Worm (Caenorhabditis elegans) whole organism, L4 larva: ENCODE results near the gene C06C6.8.

Source experiments
- T20F7.1 ChIP-seq: fragments of 200-800 bp; sonication (Bioruptor generic); optimal IDR thresholded peaks from 2 replicates; lab custom pipeline; 2018; ENCODE audit warnings: mild to moderate bottlenecking, missing genetic modification characterization, missing compliant biosample characterization
- Y48G9A.11 ChIP-seq: fragments of 200-800 bp; sonication (Bioruptor generic); IDR thresholded peaks from 2 replicates; pipeline ENCODE4 v1.3.6; 2022; ENCODE audit warnings: missing genetic modification reagents, missing genetic modification characterization, missing compliant biosample characterization
- ZK337.2 ChIP-seq: fragments of 200-800 bp; sonication (Bioruptor generic); IDR thresholded peaks from 2 replicates; pipeline ENCODE4 v1.3.6; 2022; ENCODE audit warnings: missing genetic modification reagents, missing genetic modification characterization, missing compliant biosample characterization
- aha-1 ChIP-seq: fragments of 150-350 bp; peaks from one replicate; lab custom pipeline; 2014; ENCODE audit warnings: missing biosample characterization, missing genetic modification characterization
- aly-2 ChIP-seq: sonication (generic microtip); optimal IDR thresholded peaks from 2 replicates; lab custom pipeline; 2018; ENCODE audit warnings: missing biosample characterization, missing genetic modification characterization
- ama-1 ChIP-seq: fragments of 150-350 bp; optimal IDR thresholded peaks from 2 replicates; lab custom pipeline; 2014; ENCODE audit warnings: inconsistent platforms, mixed read lengths
- ceh-28 ChIP-seq: fragments of 150-350 bp; optimal IDR thresholded peaks from 2 replicates; lab custom pipeline; 2014; ENCODE audit warnings: missing biosample characterization, missing genetic modification reagents, missing genetic modification characterization
- cey-2 ChIP-seq: sonication (generic microtip); optimal IDR thresholded peaks from 3 replicates; lab custom pipeline; 2017; ENCODE audit warnings: missing genetic modification characterization, mild to moderate bottlenecking, missing compliant biosample characterization, antibody characterized with exemption, borderline replicate concordance; ENCODE audit not compliant: insufficient read depth
- daf-16 ChIP-seq, 3 experiments: sonication (generic microtip); optimal IDR thresholded peaks; 2 replicates each; lab custom pipeline; 2016 to 2017; ENCODE audit warnings: missing genetic modification characterization in 3 of 3, missing genetic modification reagents in 3 of 3, mild to moderate bottlenecking in 2 of 3, missing compliant biosample characterization in 2 of 3, missing biosample characterization in 1 of 3, moderate library complexity in 1 of 3
- daf-19 ChIP-seq: fragments of 200-800 bp; sonication (Bioruptor generic); conservative IDR thresholded peaks from 2 replicates; pipeline ENCODE4 v1.3.6; 2022; ENCODE audit warnings: missing genetic modification characterization, missing compliant biosample characterization
- daf-8 ChIP-seq: fragments of 200-800 bp; sonication (Bioruptor generic); IDR thresholded peaks from 2 replicates; pipeline ENCODE4 v1.3.6; 2022; ENCODE audit warnings: missing genetic modification characterization, missing compliant biosample characterization
- dmd-6 ChIP-seq: fragments of 200-800 bp; sonication (Bioruptor generic); IDR thresholded peaks from 2 replicates; pipeline ENCODE4 v1.3.6; 2022; ENCODE audit warnings: missing genetic modification reagents, missing genetic modification characterization, missing compliant biosample characterization
- dve-1 ChIP-seq: sonication (generic microtip); optimal IDR thresholded peaks from 2 replicates; lab custom pipeline; 2017; ENCODE audit warnings: antibody characterized with exemption, mild to moderate bottlenecking, missing genetic modification characterization, missing compliant biosample characterization; ENCODE audit not compliant: insufficient read depth
- egl-43 ChIP-seq: fragments of 200-800 bp; sonication (Bioruptor generic); IDR thresholded peaks from 2 replicates; pipeline ENCODE4 v1.3.6; 2022; ENCODE audit warnings: missing genetic modification reagents, missing genetic modification characterization, missing compliant biosample characterization
- hif-1 ChIP-seq, 2 experiments: sonication (generic microtip); optimal IDR thresholded peaks; 2 replicates each; lab custom pipeline; 2016 to 2017; ENCODE audit warnings: missing compliant biosample characterization in 2 of 2, missing genetic modification characterization in 2 of 2, missing genetic modification reagents in 2 of 2, missing genotype in 2 of 2, mild to moderate bottlenecking in 1 of 2
- hlh-11 ChIP-seq: fragments of 200-800 bp; sonication (Bioruptor generic); optimal IDR thresholded peaks from 2 replicates; lab custom pipeline; 2018; ENCODE audit warnings: mild to moderate bottlenecking, missing genetic modification characterization, missing compliant biosample characterization
- hlh-30 ChIP-seq: sonication (generic microtip); optimal IDR thresholded peaks from 2 replicates; lab custom pipeline; 2017; ENCODE audit warnings: antibody characterized with exemption, mild to moderate bottlenecking, missing genetic modification characterization, missing compliant biosample characterization; ENCODE audit not compliant: insufficient read depth
- lin-1 ChIP-seq: fragments of 200-800 bp; sonication (Bioruptor generic); IDR thresholded peaks from 2 replicates; pipeline ENCODE4 v1.3.6; 2022; ENCODE audit warnings: missing genetic modification reagents, missing genetic modification characterization, missing compliant biosample characterization
- lin-13 ChIP-seq: fragments of 150-350 bp; optimal IDR thresholded peaks from 2 replicates; lab custom pipeline; 2014; ENCODE audit warnings: missing biosample characterization, missing genetic modification reagents, missing genetic modification characterization
- lin-15B ChIP-seq: fragments of 150-350 bp; sonication (generic microtip); optimal IDR thresholded peaks from 3 replicates; lab custom pipeline; 2014; ENCODE audit warnings: missing biosample characterization, missing genetic modification characterization
- lsy-2 ChIP-seq, 2 experiments: fragments of 150-350 bp in 1 of 2; sonication (generic microtip) in 1 of 2; optimal IDR thresholded peaks; 2 replicates each; lab custom pipeline; 2014 to 2017; ENCODE audit warnings: missing biosample characterization in 2 of 2, missing genetic modification characterization in 2 of 2
- mdl-1 ChIP-seq, 2 experiments: fragments of 150-350 bp in 1 of 2; sonication (generic microtip) in 1 of 2; optimal IDR thresholded peaks; 2 replicates each; lab custom pipeline; 2014 to 2017; ENCODE audit warnings: missing biosample characterization in 2 of 2, missing genetic modification characterization in 2 of 2
- mxl-3 ChIP-seq: fragments of 200-800 bp; sonication (Bioruptor generic); optimal IDR thresholded peaks from 2 replicates; lab custom pipeline; 2018; ENCODE audit warnings: mild to moderate bottlenecking, missing genetic modification characterization, missing compliant biosample characterization
- nhr-10 ChIP-seq: fragments of 150-350 bp; optimal IDR thresholded peaks from 2 replicates; lab custom pipeline; 2014; ENCODE audit warnings: missing biosample characterization, missing genetic modification characterization
- nhr-102 ChIP-seq: sonication (generic microtip); optimal IDR thresholded peaks from 2 replicates; lab custom pipeline; 2016; ENCODE audit warnings: mild to moderate bottlenecking, missing genetic modification characterization, moderate library complexity, missing compliant biosample characterization
- nhr-11 ChIP-seq: fragments of 150-350 bp; optimal IDR thresholded peaks from 2 replicates; lab custom pipeline; 2014; ENCODE audit warnings: missing biosample characterization, missing genetic modification characterization
- nhr-237 ChIP-seq: sonication (generic microtip); optimal IDR thresholded peaks from 2 replicates; lab custom pipeline; 2017; ENCODE audit warnings: missing biosample characterization, missing genetic modification characterization
- nhr-28 ChIP-seq: fragments of 150-350 bp; optimal IDR thresholded peaks from 2 replicates; lab custom pipeline; 2014; ENCODE audit warnings: missing biosample characterization, missing genetic modification characterization
- nhr-41 ChIP-seq: fragments of 200-800 bp; sonication (Bioruptor generic); IDR thresholded peaks from 2 replicates; pipeline ENCODE4 v1.3.6; 2022; ENCODE audit warnings: missing genetic modification reagents, missing genetic modification characterization, missing compliant biosample characterization
- nhr-42 ChIP-seq: fragments of 200-800 bp; sonication (Bioruptor generic); IDR thresholded peaks from 2 replicates; pipeline ENCODE4 v1.3.6; 2022; ENCODE audit warnings: missing genetic modification characterization, missing compliant biosample characterization
- nhr-48 ChIP-seq: sonication (generic microtip); optimal IDR thresholded peaks from 2 replicates; lab custom pipeline; 2016; ENCODE audit warnings: mild to moderate bottlenecking, missing genetic modification characterization, missing compliant biosample characterization
- nhr-6 ChIP-seq: fragments of 150-350 bp; optimal IDR thresholded peaks from 2 replicates; lab custom pipeline; 2014; ENCODE audit warnings: missing biosample characterization, missing genetic modification characterization
- nhr-76 ChIP-seq: fragments of 150-350 bp; optimal IDR thresholded peaks from 2 replicates; lab custom pipeline; 2014; ENCODE audit warnings: missing biosample characterization, missing genetic modification characterization
- nhr-77 ChIP-seq: fragments of 150-350 bp; optimal IDR thresholded peaks from 2 replicates; lab custom pipeline; 2014; ENCODE audit warnings: missing biosample characterization, missing genetic modification characterization
- php-3 ChIP-seq: fragments of 200-800 bp; sonication (Bioruptor generic); IDR thresholded peaks from 2 replicates; pipeline ENCODE4 v1.3.6; 2022; ENCODE audit warnings: missing genetic modification reagents, missing genetic modification characterization, missing compliant biosample characterization
- pqm-1 ChIP-seq: sonication (generic microtip); optimal IDR thresholded peaks from 2 replicates; lab custom pipeline; 2017; ENCODE audit warnings: missing biosample characterization, missing genetic modification characterization
- saeg-2 ChIP-seq: fragments of 200-800 bp; sonication (Bioruptor generic); IDR thresholded peaks from 2 replicates; pipeline ENCODE4 v1.3.6; 2022; ENCODE audit warnings: missing genetic modification reagents, missing genetic modification characterization, missing compliant biosample characterization
- set-16 ChIP-seq: fragments of 200-800 bp; sonication (Bioruptor generic); IDR thresholded peaks from 2 replicates; pipeline ENCODE4 v1.3.6; 2022; ENCODE audit warnings: missing genetic modification reagents, missing genetic modification characterization, missing compliant biosample characterization
- skn-1 ChIP-seq: fragments of 150-350 bp; optimal IDR thresholded peaks from 2 replicates; lab custom pipeline; 2014; ENCODE audit warnings: missing biosample characterization, missing genetic modification characterization
- snpc-1.2 ChIP-seq: fragments of 200-800 bp; sonication (Bioruptor generic); IDR thresholded peaks from 2 replicates; pipeline ENCODE4 v1.3.6; 2022; ENCODE audit warnings: missing genetic modification reagents, missing genetic modification characterization, missing compliant biosample characterization
- snpc-4 ChIP-seq: fragments of 150-350 bp; optimal IDR thresholded peaks from 2 replicates; lab custom pipeline; 2014; ENCODE audit warnings: missing biosample characterization, missing genetic modification characterization
- spr-3 ChIP-seq: fragments of 200-800 bp; sonication (Bioruptor generic); optimal IDR thresholded peaks from 2 replicates; lab custom pipeline; 2018; ENCODE audit warnings: mild to moderate bottlenecking, missing genetic modification characterization, missing compliant biosample characterization
- tra-1 ChIP-seq: fragments of 200-800 bp; sonication (Bioruptor generic); IDR thresholded peaks from 2 replicates; pipeline ENCODE4 v1.3.6; 2022; ENCODE audit warnings: missing genetic modification reagents, missing genetic modification characterization, missing compliant biosample characterization
- unc-130 ChIP-seq: sonication (generic microtip); optimal IDR thresholded peaks from 2 replicates; lab custom pipeline; 2016; ENCODE audit warnings: missing genetic modification reagents, missing genetic modification characterization, missing compliant biosample characterization
- unc-62 ChIP-seq, 3 experiments: fragments of 150-350 bp in 1 of 3; sonication (generic microtip); optimal IDR thresholded peaks in 2 of 3; peaks in 1 of 3; 1 replicate in 1 of 3; 2 replicates in 2 of 3; lab custom pipeline; 2014 to 2017; ENCODE audit warnings: missing biosample characterization in 3 of 3, missing genetic modification characterization in 3 of 3, missing genetic modification reagents in 3 of 3, missing genotype in 1 of 3
- zfp-2 ChIP-seq: sonication (generic microtip); optimal IDR thresholded peaks from 2 replicates; lab custom pipeline; 2016; ENCODE audit warnings: mild to moderate bottlenecking, missing genetic modification characterization, missing compliant biosample characterization
- ztf-11 ChIP-seq: fragments of 150-350 bp; optimal IDR thresholded peaks from 2 replicates; lab custom pipeline; 2014; ENCODE audit warnings: missing biosample characterization, missing genetic modification characterization

Gene C06C6.8

ce11 chrV:16043686-16044085 is 46.8 kb downstream of the C06C6.8 start:
- TF ChIP-seq daf-19: no peak
- no peak for TF ChIP-seq snpc-1.2 (GFP tag; lab: Robert Waterston, UW)
- no peak for TF ChIP-seq tra-1 (GFP tag; lab: Robert Waterston, UW)
- no peak for TF ChIP-seq lin-15B (tag; lab: Kevin White, UChicago)
- TF ChIP-seq snpc-4 (tag; lab: Kevin White, UChicago): no peak
- TF ChIP-seq nhr-77 (tag; lab: Kevin White, UChicago): no peak
- no peak for TF ChIP-seq saeg-2 (GFP tag; lab: Robert Waterston, UW)
- TF ChIP-seq dmd-6 (GFP tag; lab: Robert Waterston, UW): peak; percentile 76
- peak; percentile 81 for TF ChIP-seq aha-1 (tag; lab: Kevin White, UChicago)
- no peak for TF ChIP-seq nhr-237 (tag; lab: Kevin White, UChicago)
- no peak for TF ChIP-seq nhr-6 (tag; lab: Kevin White, UChicago)
- peak; percentile 51 for TF ChIP-seq hlh-11 (tag; lab: Kevin White, UChicago)
- TF ChIP-seq nhr-28 (tag; lab: Kevin White, UChicago): peak; percentile 42
- no peak for TF ChIP-seq daf-16 (GFP tag; optimal IDR thresholded peaks at IDR 0.05; lab: Kevin White, UChicago)
- TF ChIP-seq daf-16 (tag; optimal IDR thresholded peaks at IDR 0.05; lab: Kevin White, UChicago): peak; percentile 69
- no peak for TF ChIP-seq spr-3 (GFP tag; lab: Kevin White, UChicago)
- peak; percentile 74 for TF ChIP-seq dve-1 (tag; lab: Kevin White, UChicago)
- 0 out of 2 replicates have a peak, but pooled peaks have one; percentile 5 for TF ChIP-seq nhr-42 (GFP tag; lab: Robert Waterston, UW)
- peak; percentile 2 for TF ChIP-seq pqm-1 (tag; lab: Kevin White, UChicago)
- no peak for TF ChIP-seq ztf-11 (tag; lab: Kevin White, UChicago)
- TF ChIP-seq skn-1: no peak
- TF ChIP-seq ama-1 (lab: Kevin White, UChicago): no peak
- TF ChIP-seq lin-1 (GFP tag; lab: Robert Waterston, UW): 0 out of 2 replicates have a peak, but pooled peaks have one; percentile 21
- peak; percentile 68 for TF ChIP-seq php-3
- no peak for TF ChIP-seq ZK337.2 (GFP tag; lab: Robert Waterston, UW)
- TF ChIP-seq egl-43: no peak

- TF ChIP-seq lsy-2 (tag; optimal IDR thresholded peaks at IDR 0.05; lab: Kevin White, UChicago): no peak
- TF ChIP-seq T20F7.1 (GFP tag; lab: Kevin White, UChicago): peak; percentile 38
- TF ChIP-seq pqm-1 (tag; lab: Kevin White, UChicago): peak; percentile 67
- no peak for TF ChIP-seq nhr-76 (tag; lab: Kevin White, UChicago)
- TF ChIP-seq hif-1 (tag; optimal IDR thresholded peaks at IDR 0.05; lab: Kevin White, UChicago): peak in 1 of 2 experiments; percentile 4
- TF ChIP-seq Y48G9A.11 (GFP tag; lab: Robert Waterston, UW): no peak
- TF ChIP-seq hlh-30: peak; percentile 77
- peak; percentile 74 for TF ChIP-seq php-3
- TF ChIP-seq nhr-28 (tag; lab: Kevin White, UChicago): peak; percentile 80
- TF ChIP-seq lin-13: no peak
- TF ChIP-seq aly-2 (tag; lab: Kevin White, UChicago): no peak
- TF ChIP-seq nhr-77 (tag; lab: Kevin White, UChicago): peak; percentile 58
- TF ChIP-seq unc-62 (GFP tag; optimal IDR thresholded peaks at IDR 0.05 in 1 of 2; lab: Kevin White, UChicago): no peak
- TF ChIP-seq unc-62 (tag; optimal IDR thresholded peaks at IDR 0.05; lab: Kevin White, UChicago): no peak
- TF ChIP-seq unc-130 (GFP tag; lab: Kevin White, UChicago): no peak
- peak; percentile 91 for TF ChIP-seq nhr-48 (tag; lab: Kevin White, UChicago)
- TF ChIP-seq mxl-3 (GFP tag; lab: Kevin White, UChicago): peak; percentile 18
- no peak for TF ChIP-seq daf-8 (GFP tag; lab: Robert Waterston, UW)
- TF ChIP-seq lin-1 (GFP tag; lab: Robert Waterston, UW): peak; percentile 83
- peak; percentile 69 for TF ChIP-seq tra-1 (GFP tag; lab: Robert Waterston, UW)
- peak; percentile 89 for TF ChIP-seq nhr-102 (tag; lab: Kevin White, UChicago)
- TF ChIP-seq daf-16 (GFP tag; optimal IDR thresholded peaks at IDR 0.05; lab: Kevin White, UChicago): peak in 1 of 2 experiments; percentile 91
- TF ChIP-seq daf-16 (tag; optimal IDR thresholded peaks at IDR 0.05; lab: Kevin White, UChicago): peak; percentile 100
- peak; percentile 46 for TF ChIP-seq nhr-10 (tag; lab: Kevin White, UChicago)
- TF ChIP-seq zfp-2 (tag; lab: Kevin White, UChicago): no peak
- TF ChIP-seq nhr-6 (tag; lab: Kevin White, UChicago): peak; percentile 20
- peak; percentile 97 for TF ChIP-seq dve-1 (tag; lab: Kevin White, UChicago)
- TF ChIP-seq nhr-11 (tag; lab: Kevin White, UChicago): no peak
- peak in 1 of 2 experiments; percentile 72 for TF ChIP-seq mdl-1 (tag; optimal IDR thresholded peaks at IDR 0.05; lab: Kevin White, UChicago)
- no peak for TF ChIP-seq egl-43
- no peak for TF ChIP-seq ceh-28
- TF ChIP-seq dmd-6 (GFP tag; lab: Robert Waterston, UW): peak; percentile 95
- no peak for TF ChIP-seq set-16
- TF ChIP-seq nhr-41 (GFP tag; lab: Robert Waterston, UW): no peak
- no peak for TF ChIP-seq cey-2
- TF ChIP-seq hlh-11 (tag; lab: Kevin White, UChicago): peak; percentile 91
These were observed 48.9 kb downstream of the C06C6.8 start, which contains the start of gene T10C6.15 for ce11 chrV:16045837-16046236. TSS of gene T10C6.15 (minus strand) at chrV:16045940.
